Fruit fly (Drosophila melanogaster): ENCODE measurements around the gene CG32591.
A peak's percentile ranks its signal among the peaks of the same experiment; 100 is the strongest.

CG32591 gene

dm6 chrX:14952097-14952844 lies 23.5 kb upstream of the CG32591 start (continued):
- TF ChIP-seq CG32767 (GFP tag; IDR thresholded peaks at IDR 0.05) (no peak), grau (tag; optimal IDR thresholded peaks at IDR 0.05) (peak; percentile 39), CG10462 (GFP tag; optimal IDR thresholded peaks at IDR 0.05) (no peak), dimm (GFP tag; IDR thresholded peaks at IDR 0.05) (no peak), CG6254 (GFP tag; optimal IDR thresholded peaks at IDR 0.05) (peak; percentile 27), mam (GFP tag; optimal IDR thresholded peaks at IDR 0.05) (peak; percentile 8), CG42726 (GFP tag; IDR thresholded peaks at IDR 0.05; ENCODE audit: partially characterized antibody) (no peak), CG16815 (GFP tag; optimal IDR thresholded peaks at IDR 0.05) (peak; percentile 10), br (optimal IDR thresholded peaks at IDR 0.05) (no peak), CG1529 (GFP tag; optimal IDR thresholded peaks at IDR 0.05) (peak; percentile 52), CG1647 (GFP tag; optimal IDR thresholded peaks at IDR 0.05) (no peak), CG12744 (GFP tag; optimal IDR thresholded peaks at IDR 0.05) (no peak), HLH54F (GFP tag; optimal IDR thresholded peaks at IDR 0.05) (no peak), org-1 (GFP tag; optimal IDR thresholded peaks at IDR 0.05) (peak; percentile 24), otp (GFP tag; IDR thresholded peaks at IDR 0.05) (peak; percentile 33; the same call in 1 of the 3 replicates), CG17385 (GFP tag; optimal IDR thresholded peaks at IDR 0.05) (peak; percentile 48), gsb-n (tag; optimal IDR thresholded peaks at IDR 0.05) (peak; percentile 13), CG9876 (GFP tag; optimal IDR thresholded peaks at IDR 0.05) (no peak), CG5180 (GFP tag; optimal IDR thresholded peaks at IDR 0.05) (no peak), CG32772 (GFP tag; IDR thresholded peaks at IDR 0.05) (peak; percentile 57; the same call in 1 of the 2 replicates), Hr3 (GFP tag; optimal IDR thresholded peaks at IDR 0.05) (no peak), CG12236 (GFP tag; optimal IDR thresholded peaks at IDR 0.05) (peak; percentile 32), E2f2 (GFP tag; IDR thresholded peaks at IDR 0.05) (peak; percentile 24; the same call in 1 of the 2 replicates), CG3995 (GFP tag; optimal IDR thresholded peaks at IDR 0.05) (no peak), CoRest (tag; optimal IDR thresholded peaks at IDR 0.05) (peak; percentile 49), NC2β (GFP tag; optimal IDR thresholded peaks at IDR 0.05) (peak; percentile 12), ftz-f1 (GFP tag; optimal IDR thresholded peaks at IDR 0.05) (no peak), klu (GFP tag; IDR thresholded peaks at IDR 0.05) (0 out of 2 replicates have a peak, but pooled peaks have one; percentile 7), CG1602 (GFP tag; optimal IDR thresholded peaks at IDR 0.05) (peak; percentile 22), pros (GFP tag; optimal IDR thresholded peaks at IDR 0.05) (no peak), ash1 (GFP tag; optimal IDR thresholded peaks at IDR 0.05) (no peak), bbx (GFP tag; IDR thresholded peaks at IDR 0.05; ENCODE audit: partially characterized antibody) (no peak), CG17612 (GFP tag; IDR thresholded peaks at IDR 0.05) (no peak), CG4404 (GFP tag; IDR thresholded peaks at IDR 0.05) (no peak), esg (GFP tag; conservative IDR thresholded peaks at IDR 0.05) (no peak; the same call in 1 of the 2 replicates), phol (tag; optimal IDR thresholded peaks at IDR 0.05) (peak; percentile 65), MESR4 (GFP tag; optimal IDR thresholded peaks at IDR 0.05) (no peak), ken (GFP tag; IDR thresholded peaks at IDR 0.05) (peak; percentile 58; the same call in 1 of the 3 replicates), CG13775 (GFP tag; optimal IDR thresholded peaks at IDR 0.05) (peak; percentile 1), trem (tag; optimal IDR thresholded peaks at IDR 0.05) (peak; percentile 32), dysf (GFP tag; IDR thresholded peaks at IDR 0.05) (peak; percentile 38; the same call in 2 of the 3 replicates), ind (GFP tag; optimal IDR thresholded peaks at IDR 0.05) (no peak), prd (optimal IDR thresholded peaks at IDR 0.05) (no peak), prd (GFP tag; IDR thresholded peaks at IDR 0.05) (peak; percentile 60), CG11456 (GFP tag; IDR thresholded peaks at IDR 0.05) (no peak), zf30C (GFP tag; optimal IDR thresholded peaks at IDR 0.05) (peak; percentile 9), nerfin-2 (GFP tag; IDR thresholded peaks at IDR 0.05; ENCODE audit: partially characterized antibody) (no peak), CG30431 (GFP tag; optimal IDR thresholded peaks at IDR 0.05) (peak; percentile 31), Med (GFP tag) (peak; percentile 78), CG2875 (GFP tag; optimal IDR thresholded peaks at IDR 0.05) (peak; percentile 66)
